Worm (Caenorhabditis elegans) whole organism, young adult: ENCODE data around the gene K04G11.3.

Experiments used
- Y53G8AR.9 ChIP-seq: fragments of 200-800 bp; sonication (Bioruptor generic); conservative IDR thresholded peaks from 2 replicates; pipeline ENCODE4 v1.3.6; 2022; ENCODE audit warnings: missing genetic modification reagents, missing genetic modification characterization, missing compliant biosample characterization
- Y79H2A.3 ChIP-seq: fragments of 200-800 bp; sonication (Bioruptor generic); conservative IDR thresholded peaks from 2 replicates; pipeline ENCODE4 v1.3.6; 2022; ENCODE audit warnings: missing genetic modification reagents, missing genetic modification characterization, missing compliant biosample characterization
- attf-3 ChIP-seq: fragments of 200-800 bp; sonication (Bioruptor generic); conservative IDR thresholded peaks from 2 replicates; pipeline ENCODE4 v1.3.6; 2022; ENCODE audit warnings: missing genetic modification reagents, missing genetic modification characterization, missing compliant biosample characterization
- madf-6 ChIP-seq: fragments of 200-800 bp; sonication (Bioruptor generic); IDR thresholded peaks from 2 replicates; pipeline ENCODE4 v1.3.6; 2022; ENCODE audit warnings: missing genetic modification reagents, missing genetic modification characterization, missing compliant biosample characterization
- rcor-1 ChIP-seq: fragments of 200-800 bp; sonication (Bioruptor generic); IDR thresholded peaks from 2 replicates; pipeline ENCODE4 v1.3.6; 2022; ENCODE audit warnings: missing genetic modification reagents, missing genetic modification characterization, missing compliant biosample characterization

DNA sequence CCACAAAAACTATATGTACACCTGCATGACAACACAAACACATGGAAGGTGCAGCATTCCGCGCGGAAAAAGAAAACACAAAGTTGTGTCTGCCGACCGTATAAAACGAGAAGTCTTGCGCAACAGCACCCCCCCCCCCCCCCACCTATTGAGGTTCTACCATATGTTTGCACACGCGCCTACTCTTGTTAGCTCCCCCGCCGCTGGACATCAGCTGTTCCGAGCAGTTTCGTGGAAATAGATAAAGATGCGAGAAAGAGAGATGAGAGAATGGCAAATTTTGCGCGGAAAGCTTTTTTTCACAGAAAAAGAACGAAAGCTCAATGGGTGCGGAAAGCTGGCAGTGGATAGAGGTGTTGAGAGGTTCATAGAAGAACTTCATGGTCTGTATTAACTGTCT, 11.9 kb downstream of the K04G11.3 start:
- no peak for TF ChIP-seq rcor-1 (GFP tag; lab: Robert Waterston, UW)
- no peak for TF ChIP-seq attf-3 (GFP tag; lab: Robert Waterston, UW)
- TF ChIP-seq Y53G8AR.9 (GFP tag; lab: Robert Waterston, UW) = no peak
- no peak for TF ChIP-seq madf-6 (GFP tag; lab: Robert Waterston, UW)
- TF ChIP-seq Y79H2A.3 (GFP tag; lab: Robert Waterston, UW) = no peak
